Worm (Caenorhabditis elegans) whole organism, L1 larva: Measurements from ENCODE around the gene wht-6.

ENCODE experiments used
- C04F5.9 ChIP-seq: sonication (generic microtip); optimal IDR thresholded peaks from 2 replicates; lab custom pipeline; 2016; ENCODE audit warnings: missing genetic modification characterization, missing compliant biosample characterization
- C16A3.4 ChIP-seq: fragments of 150-350 bp; optimal IDR thresholded peaks from 2 replicates; lab custom pipeline; 2014; ENCODE audit warnings: missing biosample characterization, missing genetic modification characterization
- alr-1 ChIP-seq: fragments of 200-800 bp; sonication (Bioruptor generic); optimal IDR thresholded peaks from 2 replicates; lab custom pipeline; 2018; ENCODE audit warnings: borderline replicate concordance, mild to moderate bottlenecking, missing genetic modification characterization, missing compliant biosample characterization
- blmp-1 ChIP-seq: fragments of 150-350 bp; optimal IDR thresholded peaks from 2 replicates; lab custom pipeline; 2014; ENCODE audit warnings: missing biosample characterization, missing genetic modification characterization
- ceh-8 ChIP-seq: fragments of 200-800 bp; sonication (Bioruptor generic); optimal IDR thresholded peaks from 2 replicates; lab custom pipeline; 2018; ENCODE audit warnings: mild to moderate bottlenecking, missing genetic modification characterization, moderate library complexity, missing compliant biosample characterization
- ceh-82 ChIP-seq, 3 experiments: fragments of 150-350 bp in 1 of 3; sonication (generic microtip) in 2 of 3; optimal IDR thresholded peaks; 2 replicates each; lab custom pipeline; 2014 to 2017; ENCODE audit warnings: missing biosample characterization in 3 of 3, missing genetic modification characterization in 3 of 3
- ceh-90 ChIP-seq: sonication (generic microtip); optimal IDR thresholded peaks from 2 replicates; lab custom pipeline; 2016; ENCODE audit warnings: missing genetic modification characterization, missing compliant biosample characterization
- ces-1 ChIP-seq: fragments of 150-350 bp; optimal IDR thresholded peaks from 2 replicates; lab custom pipeline; 2014; ENCODE audit warnings: missing biosample characterization, missing genetic modification reagents, missing genetic modification characterization
- dpl-1 ChIP-seq, 3 experiments: fragments of 150-350 bp in 2 of 3; sonication (generic microtip) in 1 of 3; optimal IDR thresholded peaks; 2 replicates each; lab custom pipeline; 2014 to 2017; ENCODE audit warnings: missing biosample characterization in 3 of 3, missing genetic modification characterization in 3 of 3, missing genetic modification reagents in 3 of 3
- efl-1 ChIP-seq, 4 experiments: fragments of 150-350 bp; optimal IDR thresholded peaks in 3 of 4; peaks in 1 of 4; 1 replicate in 1 of 4; 2 replicates in 3 of 4; lab custom pipeline; 2014; ENCODE audit warnings: missing biosample characterization in 2 of 4, missing genetic modification characterization in 2 of 4, missing genetic modification reagents in 2 of 4
- egl-13 ChIP-seq: sonication (generic microtip); optimal IDR thresholded peaks from 2 replicates; lab custom pipeline; 2016; ENCODE audit warnings: missing genotype, missing genetic modification reagents, missing genetic modification characterization, missing compliant biosample characterization
- elt-3 ChIP-seq, 6 experiments: fragments of 150-350 bp in 1 of 6; sonication (generic microtip); optimal IDR thresholded peaks; 2 replicates each; lab custom pipeline; 2017 to 2018; ENCODE audit warnings: missing biosample characterization in 6 of 6, missing genetic modification characterization in 6 of 6, inconsistent platforms in 1 of 6
- ets-5 ChIP-seq: fragments of 200-800 bp; sonication (Bioruptor generic); IDR thresholded peaks from 2 replicates; pipeline ENCODE4 v1.3.6; 2022; ENCODE audit warnings: missing genetic modification characterization, missing compliant biosample characterization
- fkh-10 ChIP-seq: sonication (generic microtip); optimal IDR thresholded peaks from 2 replicates; lab custom pipeline; 2017; ENCODE audit warnings: missing biosample characterization, missing genetic modification reagents, missing genetic modification characterization
- fkh-4 ChIP-seq: sonication (generic microtip); optimal IDR thresholded peaks from 2 replicates; lab custom pipeline; 2016; ENCODE audit warnings: missing compliant biosample characterization, missing genetic modification characterization, borderline replicate concordance
- fkh-8 ChIP-seq: sonication (generic microtip); optimal IDR thresholded peaks from 2 replicates; lab custom pipeline; 2016; ENCODE audit warnings: mild to moderate bottlenecking, missing genetic modification characterization, missing compliant biosample characterization
- fos-1 ChIP-seq: fragments of 150-350 bp; optimal IDR thresholded peaks from 2 replicates; lab custom pipeline; 2014; ENCODE audit warnings: missing biosample characterization, missing genetic modification characterization
- hlh-17 ChIP-seq: fragments of 200-800 bp; sonication (Bioruptor generic); optimal IDR thresholded peaks from 2 replicates; lab custom pipeline; 2018; ENCODE audit warnings: missing genetic modification characterization, mild to moderate bottlenecking, missing compliant biosample characterization, moderate library complexity, borderline replicate concordance
- hpl-2 ChIP-seq: fragments of 150-350 bp; optimal IDR thresholded peaks from 2 replicates; lab custom pipeline; 2014; ENCODE audit warnings: missing biosample characterization, missing genetic modification reagents, missing genetic modification characterization
- irx-1 ChIP-seq: sonication (generic microtip); optimal IDR thresholded peaks from 2 replicates; lab custom pipeline; 2016; ENCODE audit warnings: missing genetic modification characterization, missing compliant biosample characterization
- lin-14 ChIP-seq: fragments of 200-800 bp; sonication (Bioruptor generic); optimal IDR thresholded peaks from 2 replicates; lab custom pipeline; 2018; ENCODE audit warnings: mild to moderate bottlenecking, missing genetic modification characterization, moderate library complexity, missing compliant biosample characterization
- lin-15B ChIP-seq: fragments of 150-350 bp; sonication (generic microtip); optimal IDR thresholded peaks from 3 replicates; lab custom pipeline; 2014; ENCODE audit warnings: missing biosample characterization, missing genetic modification characterization
- lin-35 ChIP-seq, 2 experiments: fragments of 150-350 bp; optimal IDR thresholded peaks; 2 replicates each; lab custom pipeline; 2014; ENCODE audit warnings: missing biosample characterization in 2 of 2, missing genetic modification characterization in 2 of 2, missing genetic modification reagents in 2 of 2
- lin-39 ChIP-seq: fragments of 150-350 bp; optimal IDR thresholded peaks from 2 replicates; lab custom pipeline; 2014; ENCODE audit warnings: missing biosample characterization, missing genetic modification reagents, missing genetic modification characterization
- lsy-2 ChIP-seq, 2 experiments: fragments of 150-350 bp; optimal IDR thresholded peaks; 2 replicates each; lab custom pipeline; 2014; ENCODE audit warnings: missing biosample characterization in 2 of 2, missing genetic modification characterization in 2 of 2
- mab-9 ChIP-seq: fragments of 200-800 bp; sonication (Bioruptor generic); IDR thresholded peaks from 2 replicates; pipeline ENCODE4 v1.3.6; 2022; ENCODE audit warnings: missing genetic modification reagents, missing genetic modification characterization, missing compliant biosample characterization
- mdl-1 ChIP-seq, 2 experiments: fragments of 150-350 bp; optimal IDR thresholded peaks; 2 replicates each; lab custom pipeline; 2014 to 2017; ENCODE audit warnings: missing biosample characterization in 2 of 2, missing genetic modification characterization in 2 of 2, inconsistent platforms in 1 of 2
- mef-2 ChIP-seq: fragments of 150-350 bp; optimal IDR thresholded peaks from 2 replicates; lab custom pipeline; 2014; ENCODE audit warnings: missing biosample characterization, missing genetic modification characterization
- nhr-11 ChIP-seq: fragments of 150-350 bp; optimal IDR thresholded peaks from 2 replicates; lab custom pipeline; 2014; ENCODE audit warnings: missing biosample characterization, missing genetic modification characterization
- nhr-12 ChIP-seq: sonication (generic microtip); optimal IDR thresholded peaks from 2 replicates; lab custom pipeline; 2017; ENCODE audit warnings: missing biosample characterization, missing genetic modification characterization
- nhr-19 ChIP-seq: fragments of 200-800 bp; sonication (Bioruptor generic); conservative IDR thresholded peaks from 2 replicates; pipeline ENCODE4 v1.3.6; 2022; ENCODE audit warnings: missing genetic modification characterization, missing compliant biosample characterization
- nhr-20 ChIP-seq: sonication (generic microtip); optimal IDR thresholded peaks from 2 replicates; lab custom pipeline; 2016; ENCODE audit warnings: mild to moderate bottlenecking, missing genetic modification characterization, missing compliant biosample characterization
- nhr-237 ChIP-seq: fragments of 150-350 bp; optimal IDR thresholded peaks from 2 replicates; lab custom pipeline; 2014; ENCODE audit warnings: missing biosample characterization, missing genetic modification characterization
- nhr-47 ChIP-seq: sonication (generic microtip); optimal IDR thresholded peaks from 2 replicates; lab custom pipeline; 2016; ENCODE audit warnings: mild to moderate bottlenecking, missing genetic modification characterization, moderate library complexity, missing compliant biosample characterization
- nhr-71 ChIP-seq: sonication (generic microtip); optimal IDR thresholded peaks from 2 replicates; lab custom pipeline; 2016; ENCODE audit warnings: mild to moderate bottlenecking, missing genetic modification characterization, moderate library complexity, missing compliant biosample characterization
- nhr-76 ChIP-seq: sonication (generic microtip); optimal IDR thresholded peaks from 2 replicates; lab custom pipeline; 2017; ENCODE audit warnings: missing biosample characterization, missing genetic modification characterization
- nhr-77 ChIP-seq: fragments of 150-350 bp; optimal IDR thresholded peaks from 2 replicates; lab custom pipeline; 2014; ENCODE audit warnings: missing biosample characterization, missing genetic modification characterization
- nhr-85 ChIP-seq: sonication (generic microtip); peaks from one replicate; lab custom pipeline; 2016; ENCODE audit warnings: missing genetic modification characterization, inconsistent platforms, missing compliant biosample characterization
- nhr-90 ChIP-seq: sonication (generic microtip); optimal IDR thresholded peaks from 2 replicates; lab custom pipeline; 2016; ENCODE audit warnings: mild to moderate bottlenecking, missing genetic modification characterization, missing compliant biosample characterization; ENCODE audit not compliant: poor library complexity
- pax-3 ChIP-seq: fragments of 200-800 bp; sonication (Bioruptor generic); optimal IDR thresholded peaks from 2 replicates; lab custom pipeline; 2018; ENCODE audit warnings: mild to moderate bottlenecking, missing genetic modification characterization, moderate library complexity, missing compliant biosample characterization
- rnt-1 ChIP-seq: sonication (generic microtip); optimal IDR thresholded peaks from 2 replicates; lab custom pipeline; 2016; ENCODE audit warnings: mild to moderate bottlenecking, missing genetic modification characterization, moderate library complexity, missing compliant biosample characterization
- sup-37 ChIP-seq: fragments of 200-800 bp; sonication (Bioruptor generic); optimal IDR thresholded peaks from 2 replicates; lab custom pipeline; 2018; ENCODE audit warnings: mild to moderate bottlenecking, missing genetic modification characterization, missing compliant biosample characterization
- swsn-7 ChIP-seq: sonication (generic microtip); optimal IDR thresholded peaks from 2 replicates; lab custom pipeline; 2016; ENCODE audit warnings: missing genetic modification characterization, missing compliant biosample characterization
- tbx-2 ChIP-seq: sonication (generic microtip); optimal IDR thresholded peaks from 2 replicates; lab custom pipeline; 2016; ENCODE audit warnings: missing genetic modification characterization, missing compliant biosample characterization
- tlp-1 ChIP-seq: fragments of 150-350 bp; optimal IDR thresholded peaks from 2 replicates; lab custom pipeline; 2014; ENCODE audit warnings: missing biosample characterization, missing genetic modification characterization
- unc-30 ChIP-seq: sonication (generic microtip); optimal IDR thresholded peaks from 2 replicates; lab custom pipeline; 2017; ENCODE audit warnings: missing biosample characterization, missing genetic modification characterization
- unc-62 ChIP-seq: fragments of 150-350 bp; optimal IDR thresholded peaks from 2 replicates; lab custom pipeline; 2014; ENCODE audit warnings: missing biosample characterization, missing genetic modification reagents, missing genetic modification characterization
- unc-98 ChIP-seq: fragments of 200-800 bp; sonication (Bioruptor generic); IDR thresholded peaks from 2 replicates; pipeline ENCODE4 v1.3.6; 2022; ENCODE audit warnings: missing genetic modification characterization, missing compliant biosample characterization
- vab-15 ChIP-seq: sonication (generic microtip); optimal IDR thresholded peaks from 2 replicates; lab custom pipeline; 2017; ENCODE audit warnings: missing genotype, mild to moderate bottlenecking, missing genetic modification characterization, missing compliant biosample characterization
- zag-1 ChIP-seq: fragments of 150-350 bp; optimal IDR thresholded peaks from 2 replicates; lab custom pipeline; 2014; ENCODE audit warnings: missing biosample characterization, missing genetic modification characterization
- zip-4 ChIP-seq: fragments of 200-800 bp; sonication (Bioruptor generic); optimal IDR thresholded peaks from 2 replicates; lab custom pipeline; 2018; ENCODE audit warnings: mild to moderate bottlenecking, missing genetic modification characterization, moderate library complexity, missing compliant biosample characterization
- ztf-11 ChIP-seq, 2 experiments: sonication (generic microtip); optimal IDR thresholded peaks; 2 replicates each; lab custom pipeline; 2016 to 2017; ENCODE audit warnings: missing genetic modification characterization in 2 of 2, missing biosample characterization in 1 of 2, missing compliant biosample characterization in 1 of 2
- ztf-4 ChIP-seq: fragments of 150-350 bp; optimal IDR thresholded peaks from 2 replicates; lab custom pipeline; 2014; ENCODE audit warnings: missing biosample characterization, missing genetic modification characterization

The wht-6 gene

ce11 chrIII:6447521-6447920 is 24.0 kb upstream of the wht-6 start:
- TF ChIP-seq ceh-8 (GFP tag; lab: Kevin White, UChicago), result no peak
- peak; percentile 16 for TF ChIP-seq C16A3.4
- TF ChIP-seq hlh-17 (GFP tag; lab: Kevin White, UChicago), result no peak
- peak in 2 of 3 experiments; percentile 17 to 36 for TF ChIP-seq dpl-1 (GFP tag; optimal IDR thresholded peaks at IDR 0.05; lab: Kevin White, UChicago)
- TF ChIP-seq fkh-10 (GFP tag; lab: Kevin White, UChicago), result no peak
- TF ChIP-seq C04F5.9 (tag; lab: Kevin White, UChicago), result no peak
- peak; percentile 12 for TF ChIP-seq tbx-2 (tag; lab: Kevin White, UChicago)
- TF ChIP-seq unc-62 (GFP tag; lab: Kevin White, UChicago), result no peak
- no peak for TF ChIP-seq ztf-11 (tag; optimal IDR thresholded peaks at IDR 0.05; lab: Kevin White, UChicago)
- no peak for TF ChIP-seq fkh-4 (tag; lab: Kevin White, UChicago)
- no peak for TF ChIP-seq ces-1
- TF ChIP-seq ceh-82 (tag; optimal IDR thresholded peaks at IDR 0.05; lab: Kevin White, UChicago), result no peak
- no peak for TF ChIP-seq vab-15 (tag; lab: Kevin White, UChicago)
- peak in 1 of 2 experiments; percentile 32 for TF ChIP-seq lsy-2 (tag; optimal IDR thresholded peaks at IDR 0.05; lab: Kevin White, UChicago)
- TF ChIP-seq egl-13, result no peak
- TF ChIP-seq lin-14 (GFP tag; lab: Kevin White, UChicago), result peak; percentile 76
- TF ChIP-seq efl-1 (optimal IDR thresholded peaks at IDR 0.05; lab: Kevin White, UChicago), result peak in 1 of 2 experiments; percentile 1
- TF ChIP-seq efl-1 (GFP tag; optimal IDR thresholded peaks at IDR 0.05 in 1 of 2; lab: Kevin White, UChicago), result no peak
- no peak for TF ChIP-seq unc-30 (tag; lab: Kevin White, UChicago)
- TF ChIP-seq zag-1 (tag; lab: Kevin White, UChicago), result no peak
- TF ChIP-seq hpl-2 (GFP tag; lab: Kevin White, UChicago), result no peak
- TF ChIP-seq lin-35 (GFP tag; optimal IDR thresholded peaks at IDR 0.05; lab: Kevin White, UChicago), result peak; percentile 13 to 49
- TF ChIP-seq ztf-4 (tag; lab: Kevin White, UChicago), result peak; percentile 62
- peak; percentile 45 for TF ChIP-seq nhr-90 (tag; lab: Kevin White, UChicago)
- no peak for TF ChIP-seq sup-37 (GFP tag; lab: Kevin White, UChicago)
- TF ChIP-seq alr-1 (tag; lab: Kevin White, UChicago), result no peak
- no peak for TF ChIP-seq nhr-77 (tag; lab: Kevin White, UChicago)
- TF ChIP-seq irx-1 (tag; lab: Kevin White, UChicago), result no peak
- TF ChIP-seq pax-3 (tag; lab: Kevin White, UChicago), result no peak
- no peak for TF ChIP-seq nhr-76 (tag; lab: Kevin White, UChicago)
- TF ChIP-seq fkh-8 (tag; lab: Kevin White, UChicago), result no peak
- no peak for TF ChIP-seq nhr-237
- no peak for TF ChIP-seq unc-98 (GFP tag; lab: Robert Waterston, UW)
- TF ChIP-seq tlp-1 (tag; lab: Kevin White, UChicago), result no peak
- TF ChIP-seq nhr-12 (tag; lab: Kevin White, UChicago), result no peak
- peak; percentile 55 for TF ChIP-seq nhr-19 (GFP tag; lab: Robert Waterston, UW)
- TF ChIP-seq elt-3 (tag; optimal IDR thresholded peaks at IDR 0.05; lab: Kevin White, UChicago), result peak in 1 of 6 experiments; percentile 49
- TF ChIP-seq nhr-47 (tag; lab: Kevin White, UChicago), result no peak
- peak; percentile 78 for TF ChIP-seq nhr-85 (tag; lab: Kevin White, UChicago)
- TF ChIP-seq swsn-7 (tag; lab: Kevin White, UChicago), result no peak
- peak; percentile 77 for TF ChIP-seq nhr-20 (tag; lab: Kevin White, UChicago)
- TF ChIP-seq mef-2, result no peak
- TF ChIP-seq mdl-1 (tag; optimal IDR thresholded peaks at IDR 0.05; lab: Kevin White, UChicago), result peak in 1 of 2 experiments; percentile 66
- no peak for TF ChIP-seq mab-9 (GFP tag; lab: Robert Waterston, UW)
- peak; percentile 51 for TF ChIP-seq rnt-1 (tag; lab: Kevin White, UChicago)
- no peak for TF ChIP-seq zip-4 (GFP tag; lab: Kevin White, UChicago)
- no peak for TF ChIP-seq fos-1
- TF ChIP-seq nhr-11 (tag; lab: Kevin White, UChicago), result peak; percentile 34
- TF ChIP-seq nhr-71 (tag; lab: Kevin White, UChicago), result peak; percentile 67
- TF ChIP-seq lin-39 (tag; lab: Kevin White, UChicago), result no peak
- peak; percentile 69 for TF ChIP-seq blmp-1 (tag; lab: Kevin White, UChicago)
- TF ChIP-seq lin-15B (tag; lab: Kevin White, UChicago), result no peak
- no peak for TF ChIP-seq ets-5 (GFP tag; lab: Robert Waterston, UW)
- TF ChIP-seq ceh-90 (tag; lab: Kevin White, UChicago), result no peak
